Worm (Caenorhabditis elegans) whole organism, L3 larva: ENCODE results near the gene eak-4.
A peak's percentile ranks its signal among the peaks of the same experiment; 100 is the strongest.

Experiments
- elt-1 ChIP-seq: fragments of 150-350 bp; optimal IDR thresholded peaks from 2 replicates; lab custom pipeline; 2014; ENCODE audit warnings: missing biosample characterization, missing genetic modification characterization
- elt-3 ChIP-seq, 3 experiments: fragments of 150-350 bp in 1 of 3; sonication (generic microtip) in 2 of 3; optimal IDR thresholded peaks; 2 replicates in 2 of 3; 4 replicates in 1 of 3; lab custom pipeline; 2014 to 2017; ENCODE audit warnings: missing biosample characterization in 3 of 3, missing genetic modification characterization in 3 of 3
- lin-15B ChIP-seq: fragments of 150-350 bp; optimal IDR thresholded peaks from 2 replicates; lab custom pipeline; 2014; ENCODE audit warnings: missing biosample characterization, missing genetic modification characterization
- mdl-1 ChIP-seq: fragments of 150-350 bp; optimal IDR thresholded peaks from 2 replicates; lab custom pipeline; 2014; ENCODE audit warnings: missing biosample characterization, missing genetic modification characterization
- nfya-1 ChIP-seq: sonication (generic microtip); optimal IDR thresholded peaks from 2 replicates; lab custom pipeline; 2017; ENCODE audit warnings: missing genetic modification characterization, mild to moderate bottlenecking, missing compliant biosample characterization, antibody characterized with exemption, moderate library complexity; ENCODE audit not compliant: insufficient read depth
- nhr-11 ChIP-seq: fragments of 150-350 bp; optimal IDR thresholded peaks from 2 replicates; lab custom pipeline; 2014; ENCODE audit warnings: missing biosample characterization, missing genetic modification characterization
- nhr-25 ChIP-seq: sonication (generic microtip); optimal IDR thresholded peaks from 2 replicates; lab custom pipeline; 2017; ENCODE audit warnings: missing biosample characterization, missing genetic modification characterization
- nhr-28 ChIP-seq: fragments of 150-350 bp; optimal IDR thresholded peaks from 2 replicates; lab custom pipeline; 2014; ENCODE audit warnings: missing biosample characterization, missing genetic modification characterization
- nhr-76 ChIP-seq: fragments of 150-350 bp; sonication (generic microtip); optimal IDR thresholded peaks from 5 replicates; lab custom pipeline; 2014; ENCODE audit warnings: missing biosample characterization, missing genetic modification characterization
- sea-2 ChIP-seq: fragments of 150-350 bp; sonication (generic microtip); optimal IDR thresholded peaks from 4 replicates; lab custom pipeline; 2014; ENCODE audit warnings: missing biosample characterization, missing genetic modification reagents, missing genetic modification characterization
- skn-1 ChIP-seq: fragments of 150-350 bp; optimal IDR thresholded peaks from 2 replicates; lab custom pipeline; 2014; ENCODE audit warnings: missing biosample characterization, missing genetic modification characterization
- snpc-4 ChIP-seq: fragments of 150-350 bp; optimal IDR thresholded peaks from 2 replicates; lab custom pipeline; 2014; ENCODE audit warnings: missing biosample characterization, missing genetic modification characterization
- zag-1 ChIP-seq: fragments of 150-350 bp; optimal IDR thresholded peaks from 2 replicates; lab custom pipeline; 2014; ENCODE audit warnings: missing biosample characterization, missing genetic modification characterization
- ztf-4 ChIP-seq: fragments of 150-350 bp; optimal IDR thresholded peaks from 2 replicates; lab custom pipeline; 2014; ENCODE audit warnings: missing biosample characterization, missing genetic modification characterization

DNA sequence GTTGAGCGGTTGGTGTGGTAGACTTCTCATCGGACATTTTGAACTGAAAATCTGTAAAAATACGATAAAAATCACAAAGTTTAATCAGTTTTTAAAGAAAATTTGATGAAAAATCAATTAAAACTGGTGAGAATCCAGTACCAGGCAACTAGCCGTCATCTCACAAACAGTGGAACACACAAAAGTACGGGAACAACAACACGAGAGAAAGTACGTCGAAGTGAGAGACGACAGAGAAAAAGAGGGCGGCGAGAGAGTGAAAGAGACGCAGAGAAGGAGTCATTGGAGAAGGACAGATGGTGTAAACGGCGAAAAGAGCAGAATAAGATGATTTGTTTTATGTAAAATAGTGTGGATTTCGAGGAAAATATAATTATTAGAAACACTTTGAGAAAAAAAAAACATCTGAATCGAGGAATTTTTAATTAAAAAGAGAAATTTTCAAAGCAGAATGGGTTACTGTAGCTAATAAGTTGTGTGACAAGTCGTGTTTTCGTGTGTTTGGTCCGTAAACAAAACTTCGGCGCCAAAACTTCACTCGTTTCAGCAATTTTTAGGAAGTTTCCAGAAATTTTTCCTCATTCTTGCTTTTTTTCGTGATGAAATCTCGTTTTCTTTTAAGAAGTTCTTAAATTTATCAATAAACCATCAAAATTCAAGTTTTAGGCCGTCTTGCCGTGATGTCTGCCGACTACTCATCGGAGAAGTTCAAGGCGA lies 42.0 kb upstream of the eak-4 start, which contains the start of the genes hsb-1 and let-99:
- TF ChIP-seq nhr-28 (tag; lab: Kevin White, UChicago) = no peak
- no peak for TF ChIP-seq nhr-11 (tag; lab: Kevin White, UChicago)
- TF ChIP-seq sea-2 (GFP tag; lab: Kevin White, UChicago) = no peak
- TF ChIP-seq ztf-4 = no peak
- no peak for TF ChIP-seq mdl-1 (tag; lab: Kevin White, UChicago)
- peak; percentile 31 for TF ChIP-seq nhr-25 (tag; lab: Kevin White, UChicago)
- TF ChIP-seq nhr-76 (tag; lab: Kevin White, UChicago) = no peak
- TF ChIP-seq lin-15B = no peak
- no peak for TF ChIP-seq nfya-1
- TF ChIP-seq elt-3 (tag; optimal IDR thresholded peaks at IDR 0.05; lab: Kevin White, UChicago) = no peak
- no peak for TF ChIP-seq skn-1 (tag; lab: Kevin White, UChicago)
- no peak for TF ChIP-seq snpc-4 (tag; lab: Kevin White, UChicago)
- TF ChIP-seq elt-1 (tag; lab: Kevin White, UChicago) = no peak
- TF ChIP-seq zag-1 (tag; lab: Kevin White, UChicago) = no peak
